Fruit fly (Drosophila melanogaster): ENCODE results near the gene dimm.

DNA sequence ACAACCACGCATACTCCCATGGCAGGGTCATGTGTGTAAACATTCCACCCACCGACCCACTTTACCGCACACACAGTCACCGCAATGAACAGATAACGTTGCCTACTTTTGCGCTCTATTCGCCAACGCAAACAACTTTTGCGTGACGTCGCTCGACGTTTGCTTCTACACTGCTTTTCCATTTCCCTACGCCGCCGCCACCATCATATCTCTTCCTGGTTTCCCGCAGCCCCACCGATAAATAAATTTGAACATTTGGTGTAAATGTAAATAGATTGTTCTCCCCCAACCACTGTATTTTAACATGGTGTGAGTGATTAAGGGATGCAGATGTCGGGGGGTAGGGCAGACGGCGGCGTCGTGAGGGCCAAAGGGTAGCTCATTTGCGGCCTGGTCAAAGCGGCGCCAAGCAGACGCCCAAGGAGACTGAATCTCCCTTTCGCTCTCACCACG, 7.1 kb upstream of the dimm start:
- TF ChIP-seq Lpt (GFP tag; optimal IDR thresholded peaks at IDR 0.05) (no peak), esn (GFP tag; optimal IDR thresholded peaks at IDR 0.05) (no peak)

All from whole organism, prepupa.